Worm (Caenorhabditis elegans) whole organism, young adult: Measurements from ENCODE around the gene F38H4.6.

Experiments
- B0019.2 ChIP-seq: fragments of 200-800 bp; sonication (Bioruptor generic); conservative IDR thresholded peaks from 2 replicates; pipeline ENCODE4 v1.3.6; 2022; ENCODE audit warnings: missing genetic modification reagents, missing genetic modification characterization, missing compliant biosample characterization
- B0035.1 ChIP-seq: sonication (generic microtip); optimal IDR thresholded peaks from 2 replicates; lab custom pipeline; 2016; ENCODE audit warnings: missing genetic modification characterization, mild to moderate bottlenecking, missing compliant biosample characterization, missing genotype, missing genetic modification reagents
- C17E4.6 ChIP-seq: fragments of 200-800 bp; sonication (Bioruptor generic); IDR thresholded peaks from 2 replicates; pipeline ENCODE4 v1.3.6; 2022; ENCODE audit warnings: missing genetic modification reagents, missing genetic modification characterization, missing compliant biosample characterization
- F23B12.7 ChIP-seq: sonication (generic microtip); optimal IDR thresholded peaks from 2 replicates; lab custom pipeline; 2017; ENCODE audit warnings: missing genetic modification characterization, mild to moderate bottlenecking, missing compliant biosample characterization, antibody characterized with exemption, moderate library complexity; ENCODE audit not compliant: insufficient read depth
- F33H1.4 ChIP-seq: fragments of 200-800 bp; sonication (Bioruptor generic); IDR thresholded peaks from 2 replicates; pipeline ENCODE4 v1.3.6; 2022; ENCODE audit warnings: missing genetic modification reagents, missing genetic modification characterization, missing compliant biosample characterization
- F39B2.1 ChIP-seq: fragments of 200-800 bp; sonication (Bioruptor generic); IDR thresholded peaks from 2 replicates; pipeline ENCODE4 v1.3.6; 2022; ENCODE audit warnings: missing genetic modification reagents, missing genetic modification characterization, missing compliant biosample characterization
- F52B5.7 ChIP-seq: sonication (generic microtip); optimal IDR thresholded peaks from 2 replicates; lab custom pipeline; 2016; ENCODE audit warnings: mild to moderate bottlenecking, missing genetic modification characterization, missing compliant biosample characterization
- F57A8.1 ChIP-seq: fragments of 200-800 bp; sonication (Bioruptor generic); optimal IDR thresholded peaks from 2 replicates; lab custom pipeline; 2018; ENCODE audit warnings: mild to moderate bottlenecking, missing genetic modification characterization, moderate library complexity, missing compliant biosample characterization
- T26A5.8 ChIP-seq: sonication (generic microtip); optimal IDR thresholded peaks from 2 replicates; lab custom pipeline; 2016; ENCODE audit warnings: missing genetic modification characterization, missing compliant biosample characterization
- Y53F4B.3 ChIP-seq: fragments of 200-800 bp; sonication (Bioruptor generic); IDR thresholded peaks from 2 replicates; pipeline ENCODE4 v1.3.6; 2022; ENCODE audit warnings: missing genetic modification reagents, missing genetic modification characterization, missing compliant biosample characterization
- Y56A3A.18 ChIP-seq: fragments of 200-800 bp; sonication (Bioruptor generic); IDR thresholded peaks from 2 replicates; pipeline ENCODE4 v1.3.6; 2022; ENCODE audit warnings: missing genetic modification reagents, missing genetic modification characterization, missing compliant biosample characterization
- Y67H2A.10 ChIP-seq: fragments of 200-800 bp; sonication (Bioruptor generic); conservative IDR thresholded peaks from 2 replicates; pipeline ENCODE4 v1.3.6; 2022; ENCODE audit warnings: missing genetic modification reagents, missing genetic modification characterization, missing compliant biosample characterization
- Y95B8A.8 ChIP-seq: fragments of 200-800 bp; sonication (Bioruptor generic); IDR thresholded peaks from 2 replicates; pipeline ENCODE4 v1.3.6; 2022; ENCODE audit warnings: missing genetic modification reagents, missing genetic modification characterization, missing compliant biosample characterization
- aptf-3 ChIP-seq: fragments of 200-800 bp; sonication (Bioruptor generic); IDR thresholded peaks from 2 replicates; pipeline ENCODE4 v1.3.6; 2022; ENCODE audit warnings: missing genetic modification characterization, missing compliant biosample characterization
- attf-5 ChIP-seq: fragments of 200-800 bp; sonication (Bioruptor generic); optimal IDR thresholded peaks from 2 replicates; lab custom pipeline; 2018; ENCODE audit warnings: mild to moderate bottlenecking, missing genetic modification characterization, missing compliant biosample characterization
- ccch-3 ChIP-seq: fragments of 200-800 bp; sonication (Bioruptor generic); optimal IDR thresholded peaks from 2 replicates; lab custom pipeline; 2018; ENCODE audit warnings: mild to moderate bottlenecking, missing genetic modification characterization, missing compliant biosample characterization
- ceh-100 ChIP-seq: fragments of 200-800 bp; sonication (Bioruptor generic); IDR thresholded peaks from 2 replicates; pipeline ENCODE4 v1.3.6; 2022; ENCODE audit warnings: missing genetic modification reagents, missing genetic modification characterization, missing compliant biosample characterization
- dpff-1 ChIP-seq: sonication (generic microtip); optimal IDR thresholded peaks from 2 replicates; lab custom pipeline; 2017; ENCODE audit warnings: mild to moderate bottlenecking, missing genetic modification characterization, missing compliant biosample characterization
- dpl-1 ChIP-seq: fragments of 150-350 bp; optimal IDR thresholded peaks from 2 replicates; lab custom pipeline; 2014; ENCODE audit warnings: missing biosample characterization, missing genetic modification reagents, missing genetic modification characterization
- egrh-3 ChIP-seq: fragments of 200-800 bp; sonication (Bioruptor generic); IDR thresholded peaks from 2 replicates; pipeline ENCODE4 v1.3.6; 2022; ENCODE audit warnings: missing genetic modification reagents, missing genetic modification characterization, missing compliant biosample characterization
- ets-4 ChIP-seq: fragments of 200-800 bp; sonication (Bioruptor generic); optimal IDR thresholded peaks from 2 replicates; lab custom pipeline; 2018; ENCODE audit warnings: mild to moderate bottlenecking, missing genetic modification characterization, missing compliant biosample characterization
- him-1 ChIP-seq: sonication (generic microtip); optimal IDR thresholded peaks from 2 replicates; lab custom pipeline; 2016; ENCODE audit warnings: missing genotype, missing genetic modification reagents, missing genetic modification characterization, missing compliant biosample characterization
- hrde-1 ChIP-seq: sonication (generic microtip); optimal IDR thresholded peaks from 2 replicates; lab custom pipeline; 2016; ENCODE audit warnings: missing genetic modification characterization, mild to moderate bottlenecking, missing compliant biosample characterization, moderate library complexity, missing genotype, missing genetic modification reagents, borderline replicate concordance
- let-607 ChIP-seq, 2 experiments: fragments of 200-800 bp in 1 of 2; sonication (Bioruptor generic) in 1 of 2; sonication (generic microtip) in 1 of 2; optimal IDR thresholded peaks; 2 replicates each; lab custom pipeline; 2016 to 2018; ENCODE audit warnings: mild to moderate bottlenecking in 2 of 2, missing compliant biosample characterization in 2 of 2, missing genetic modification characterization in 2 of 2, moderate library complexity in 2 of 2, missing genotype in 1 of 2
- lin-35 ChIP-seq, 3 experiments: fragments of 150-350 bp in 2 of 3; sonication (generic microtip) in 1 of 3; optimal IDR thresholded peaks; 2 replicates each; lab custom pipeline; 2014 to 2018; ENCODE audit warnings: missing biosample characterization in 3 of 3, missing genetic modification characterization in 3 of 3, missing genetic modification reagents in 3 of 3
- lin-54 ChIP-seq: fragments of 200-800 bp; sonication (Bioruptor generic); optimal IDR thresholded peaks from 2 replicates; lab custom pipeline; 2018; ENCODE audit warnings: mild to moderate bottlenecking, missing genetic modification characterization, missing compliant biosample characterization
- madf-10 ChIP-seq: sonication (generic microtip); optimal IDR thresholded peaks from 2 replicates; lab custom pipeline; 2016; ENCODE audit warnings: mild to moderate bottlenecking, missing genetic modification characterization, missing compliant biosample characterization
- madf-6 ChIP-seq: fragments of 200-800 bp; sonication (Bioruptor generic); IDR thresholded peaks from 2 replicates; pipeline ENCODE4 v1.3.6; 2022; ENCODE audit warnings: missing genetic modification reagents, missing genetic modification characterization, missing compliant biosample characterization
- madf-8 ChIP-seq: fragments of 200-800 bp; sonication (Bioruptor generic); conservative IDR thresholded peaks from 2 replicates; pipeline ENCODE4 v1.3.6; 2022; ENCODE audit warnings: missing genetic modification reagents, missing genetic modification characterization, missing compliant biosample characterization
- mes-4 ChIP-seq: sonication (generic microtip); optimal IDR thresholded peaks from 2 replicates; lab custom pipeline; 2016; ENCODE audit warnings: missing genotype, missing genetic modification characterization, missing compliant biosample characterization
- mxl-1 ChIP-seq: sonication (generic microtip); optimal IDR thresholded peaks from 2 replicates; lab custom pipeline; 2016; ENCODE audit warnings: missing genetic modification characterization, missing compliant biosample characterization
- nhr-120 ChIP-seq: fragments of 200-800 bp; sonication (Bioruptor generic); IDR thresholded peaks from 2 replicates; pipeline ENCODE4 v1.3.6; 2022; ENCODE audit warnings: missing genetic modification characterization, missing compliant biosample characterization
- nhr-27 ChIP-seq: fragments of 200-800 bp; sonication (Bioruptor generic); optimal IDR thresholded peaks from 2 replicates; lab custom pipeline; 2018; ENCODE audit warnings: mild to moderate bottlenecking, missing genetic modification characterization, moderate library complexity, missing compliant biosample characterization
- rec-8 ChIP-seq, 2 experiments: sonication (generic microtip); optimal IDR thresholded peaks; 2 replicates each; lab custom pipeline; 2016; ENCODE audit warnings: mild to moderate bottlenecking in 2 of 2, missing genetic modification characterization in 2 of 2, missing genetic modification reagents in 2 of 2, missing genotype in 2 of 2, missing biosample characterization in 1 of 2, missing compliant biosample characterization in 1 of 2, moderate library complexity in 1 of 2
- sdz-38 ChIP-seq: sonication (generic microtip); optimal IDR thresholded peaks from 2 replicates; lab custom pipeline; 2016; ENCODE audit warnings: missing genotype, missing genetic modification characterization, missing compliant biosample characterization
- snpc-1.1 ChIP-seq: sonication (generic microtip); optimal IDR thresholded peaks from 2 replicates; lab custom pipeline; 2017; ENCODE audit warnings: missing genetic modification characterization, mild to moderate bottlenecking, missing compliant biosample characterization, antibody characterized with exemption, moderate library complexity, missing genotype, missing genetic modification reagents; ENCODE audit not compliant: insufficient read depth
- snpc-1.3 ChIP-seq: sonication (generic microtip); optimal IDR thresholded peaks from 2 replicates; lab custom pipeline; 2017; ENCODE audit warnings: missing genetic modification characterization, mild to moderate bottlenecking, missing compliant biosample characterization, antibody characterized with exemption, moderate library complexity, missing genotype, missing genetic modification reagents; ENCODE audit not compliant: insufficient read depth
- snpc-3.4 ChIP-seq: sonication (generic microtip); optimal IDR thresholded peaks from 2 replicates; lab custom pipeline; 2017; ENCODE audit warnings: missing genetic modification characterization, mild to moderate bottlenecking, missing compliant biosample characterization, antibody characterized with exemption, moderate library complexity, missing genotype, missing genetic modification reagents
- somi-1 ChIP-seq: fragments of 200-800 bp; sonication (Bioruptor generic); optimal IDR thresholded peaks from 2 replicates; lab custom pipeline; 2018; ENCODE audit warnings: mild to moderate bottlenecking, missing genetic modification characterization, missing compliant biosample characterization
- unc-62 ChIP-seq: fragments of 150-350 bp; optimal IDR thresholded peaks from 2 replicates; lab custom pipeline; 2014; ENCODE audit warnings: missing biosample characterization, missing genetic modification reagents, missing genetic modification characterization
- ztf-18 ChIP-seq: sonication (generic microtip); optimal IDR thresholded peaks from 2 replicates; lab custom pipeline; 2016; ENCODE audit warnings: missing genotype, mild to moderate bottlenecking, missing genetic modification characterization, missing compliant biosample characterization
- ztf-22 ChIP-seq: fragments of 200-800 bp; sonication (Bioruptor generic); optimal IDR thresholded peaks from 2 replicates; lab custom pipeline; 2018; ENCODE audit warnings: mild to moderate bottlenecking, missing genetic modification characterization, moderate library complexity, missing compliant biosample characterization
- ztf-26 ChIP-seq: sonication (generic microtip); optimal IDR thresholded peaks from 2 replicates; lab custom pipeline; 2017; ENCODE audit warnings: missing genetic modification characterization, missing compliant biosample characterization

The F38H4.6 gene

DNA sequence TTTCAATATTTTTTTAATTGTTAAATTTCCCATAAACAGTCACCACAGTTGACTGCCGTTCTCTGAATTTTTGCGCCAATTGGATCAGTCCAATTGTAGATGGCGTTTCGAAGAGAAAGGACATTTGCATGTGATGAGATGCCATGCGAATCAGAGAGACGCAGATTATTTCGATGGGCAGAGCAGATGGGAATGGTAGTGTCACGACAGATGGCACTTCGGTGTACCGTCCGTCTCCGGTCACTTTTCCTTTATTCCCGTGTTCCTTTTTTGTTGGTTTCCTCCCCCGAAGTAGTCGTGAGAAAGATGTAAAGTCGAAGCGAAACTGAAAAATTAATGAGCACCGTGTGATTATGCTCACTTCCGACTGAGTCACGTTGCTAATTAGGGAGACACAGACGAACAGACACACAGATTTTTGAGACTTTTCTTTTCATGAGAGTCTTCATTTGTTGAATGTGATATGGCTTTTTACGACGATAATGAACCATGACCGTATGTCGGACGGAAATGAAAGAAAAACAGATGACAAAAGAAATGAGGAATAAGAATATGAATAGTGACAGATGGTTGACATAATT, 20.1 kb upstream of the F38H4.6 start:
- TF ChIP-seq F52B5.7 (tag; lab: Kevin White, UChicago) (no peak), dpl-1 (no peak), T26A5.8 (tag; lab: Kevin White, UChicago) (no peak), madf-10 (tag; lab: Kevin White, UChicago) (no peak), hrde-1 (tag; lab: Kevin White, UChicago) (no peak), Y95B8A.8 (GFP tag; lab: Robert Waterston, UW) (no peak), nhr-120 (GFP tag; lab: Robert Waterston, UW) (no peak), B0035.1 (no peak), snpc-1.3 (tag; lab: Kevin White, UChicago) (no peak), snpc-1.1 (tag; lab: Kevin White, UChicago) (no peak), attf-5 (GFP tag; lab: Kevin White, UChicago) (no peak), C17E4.6 (GFP tag; lab: Robert Waterston, UW) (no peak), let-607 (tag; optimal IDR thresholded peaks at IDR 0.05; lab: Kevin White, UChicago) (no peak), F39B2.1 (GFP tag; lab: Robert Waterston, UW) (no peak), egrh-3 (GFP tag; lab: Robert Waterston, UW) (no peak), mxl-1 (tag; lab: Kevin White, UChicago) (no peak), sdz-38 (no peak), F33H1.4 (no peak), him-1 (tag; lab: Kevin White, UChicago) (no peak), madf-8 (GFP tag; lab: Robert Waterston, UW) (no peak)

DNA sequence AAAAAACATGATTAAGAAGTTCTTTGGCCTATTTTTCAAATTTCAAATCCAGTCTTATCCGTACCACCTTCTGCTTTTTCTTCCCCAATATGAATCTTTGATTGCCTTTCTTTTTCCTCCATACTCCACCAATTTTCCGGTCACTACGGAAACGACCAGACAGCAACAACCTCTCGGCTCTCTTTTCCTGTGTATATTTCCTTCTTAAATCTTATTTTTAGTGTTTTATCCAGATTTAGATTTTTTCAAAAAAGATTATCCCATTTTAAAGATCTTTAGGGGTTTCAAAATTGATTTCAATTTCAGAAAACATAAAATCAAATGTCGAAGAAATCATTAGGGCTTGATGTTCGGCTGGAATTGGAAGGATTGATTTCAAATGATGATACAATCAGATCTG, 16.6 kb upstream of the F38H4.6 start, which contains the start of gene trpa-1:
TSS of gene trpa-1 (plus strand) at position 301 of the 400 bp plus-strand sequence.
- TF ChIP-seq ceh-100 (GFP tag; lab: Robert Waterston, UW), result no peak
- no peak for TF ChIP-seq unc-62 (GFP tag; lab: Kevin White, UChicago)
- TF ChIP-seq ztf-26, result no peak
- TF ChIP-seq ccch-3 (GFP tag; lab: Kevin White, UChicago), result no peak
- TF ChIP-seq aptf-3 (GFP tag; lab: Robert Waterston, UW), result no peak
- TF ChIP-seq T26A5.8 (tag; lab: Kevin White, UChicago), result no peak
- TF ChIP-seq lin-54 (GFP tag; lab: Kevin White, UChicago), result no peak
- TF ChIP-seq rec-8 (tag; optimal IDR thresholded peaks at IDR 0.05; lab: Kevin White, UChicago), result no peak
- no peak for TF ChIP-seq let-607 (tag; optimal IDR thresholded peaks at IDR 0.05; lab: Kevin White, UChicago)
- no peak for TF ChIP-seq F23B12.7
- no peak for TF ChIP-seq ets-4 (GFP tag; lab: Kevin White, UChicago)
- TF ChIP-seq, all 124 proteins: peak for 0

DNA sequence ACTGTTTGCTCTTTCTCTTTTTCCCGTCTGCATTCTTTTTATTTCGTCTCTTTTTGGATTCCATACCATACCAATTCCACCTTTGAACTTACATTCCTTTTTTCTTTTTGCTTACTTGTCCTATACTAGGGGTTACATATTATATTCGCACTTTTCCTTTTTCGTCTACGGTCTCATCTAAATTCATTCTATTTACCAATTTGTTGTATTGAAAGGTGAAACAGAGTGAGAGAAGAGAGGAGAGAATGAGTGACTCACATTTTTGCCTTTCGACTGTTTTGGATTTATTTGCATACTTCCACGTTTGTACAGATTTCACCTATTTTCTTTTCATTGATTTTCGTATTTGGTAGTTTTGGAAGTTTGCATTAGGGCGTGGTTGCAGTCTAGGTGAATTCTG, 15.8 kb upstream of the F38H4.6 start:
- TF ChIP-seq Y53F4B.3 (GFP tag; lab: Robert Waterston, UW), result no peak
- TF ChIP-seq mes-4 (tag; lab: Kevin White, UChicago), result no peak
- no peak for TF ChIP-seq ztf-22

DNA sequence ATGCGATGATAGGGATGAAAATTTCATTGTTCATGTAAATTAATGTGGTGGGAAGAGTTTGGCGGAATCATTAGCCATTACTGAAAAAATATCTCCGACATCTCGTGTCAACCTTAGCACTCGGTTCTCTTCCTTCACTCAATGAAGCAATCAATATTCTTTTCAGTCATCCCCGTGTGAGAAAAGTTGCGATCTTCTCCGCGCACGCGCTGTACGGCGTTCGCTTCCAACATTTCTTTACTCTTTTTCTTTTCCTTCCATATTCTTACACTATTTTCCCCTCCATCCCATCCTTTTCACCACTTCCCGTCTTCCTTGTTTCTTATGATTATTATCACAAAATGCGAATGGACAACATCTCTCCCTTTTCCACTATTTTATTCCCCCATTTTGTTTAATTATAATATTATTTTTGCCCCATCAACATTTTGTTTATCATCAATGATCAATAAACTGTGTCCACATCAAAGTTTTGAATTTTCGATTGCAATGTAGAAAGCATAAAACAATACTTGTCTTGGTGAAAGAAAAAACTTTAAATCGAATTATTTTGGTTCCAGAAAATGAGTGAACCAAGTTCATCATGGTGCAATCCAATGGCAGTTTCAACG, 12.4 kb upstream of the F38H4.6 start, which contains the start of gene mob-1:
TSS of gene mob-1 (plus strand) at position 561 of the 611 bp plus-strand sequence.
- TF ChIP-seq F57A8.1 (no peak), madf-6 (GFP tag; lab: Robert Waterston, UW) (peak; percentile 62), B0019.2 (no peak), F23B12.7 (no peak), ztf-18 (tag; lab: Kevin White, UChicago) (no peak), lin-35 (GFP tag; optimal IDR thresholded peaks at IDR 0.05; lab: Kevin White, UChicago) (no peak), dpff-1 (tag; lab: Kevin White, UChicago) (no peak), Y56A3A.18 (GFP tag; lab: Robert Waterston, UW) (no peak), somi-1 (GFP tag; lab: Kevin White, UChicago) (no peak), Y67H2A.10 (GFP tag; lab: Robert Waterston, UW) (no peak), nhr-27 (tag; lab: Kevin White, UChicago) (no peak), snpc-3.4 (tag; lab: Kevin White, UChicago) (no peak)
